Worm (Caenorhabditis elegans) whole organism, young adult: ENCODE data around the gene npr-27.

Experiments
- ama-1 ChIP-seq, 3 experiments: fragments of 150-350 bp in 1 of 3; sonication (generic microtip) in 2 of 3; optimal IDR thresholded peaks; 2 replicates each; lab custom pipeline; 2014 to 2018; ENCODE audit warnings: missing biosample characterization in 2 of 3, missing genetic modification characterization in 2 of 3, missing genetic modification reagents in 2 of 3
- efl-1 ChIP-seq: fragments of 150-350 bp; optimal IDR thresholded peaks from 2 replicates; lab custom pipeline; 2014; ENCODE audit warnings: missing biosample characterization, missing genetic modification reagents, missing genetic modification characterization
- egl-44 ChIP-seq: fragments of 200-800 bp; sonication (Bioruptor generic); IDR thresholded peaks from 2 replicates; pipeline ENCODE4 v1.3.6; 2022; ENCODE audit warnings: missing genetic modification reagents, missing genetic modification characterization, missing compliant biosample characterization
- madf-8 ChIP-seq: fragments of 200-800 bp; sonication (Bioruptor generic); conservative IDR thresholded peaks from 2 replicates; pipeline ENCODE4 v1.3.6; 2022; ENCODE audit warnings: missing genetic modification reagents, missing genetic modification characterization, missing compliant biosample characterization
- mcd-1 ChIP-seq: fragments of 200-800 bp; sonication (Bioruptor generic); IDR thresholded peaks from 2 replicates; pipeline ENCODE4 v1.3.6; 2022; ENCODE audit warnings: missing genetic modification reagents, missing genetic modification characterization, missing compliant biosample characterization
- pha-4 ChIP-seq: fragments of 150-350 bp; sonication (generic microtip); optimal IDR thresholded peaks from 2 replicates; lab custom pipeline; 2014; ENCODE audit warnings: missing biosample characterization, missing genetic modification reagents, missing genetic modification characterization
- rcor-1 ChIP-seq: fragments of 200-800 bp; sonication (Bioruptor generic); IDR thresholded peaks from 2 replicates; pipeline ENCODE4 v1.3.6; 2022; ENCODE audit warnings: missing genetic modification reagents, missing genetic modification characterization, missing compliant biosample characterization
- snpc-4 ChIP-seq, 5 experiments: fragments of 150-350 bp in 1 of 5; sonication (generic microtip) in 4 of 5; optimal IDR thresholded peaks; 2 replicates each; lab custom pipeline; 2014 to 2018; ENCODE audit warnings: missing genetic modification characterization in 5 of 5, missing biosample characterization in 3 of 5, antibody characterized with exemption in 2 of 5, mild to moderate bottlenecking in 2 of 5, missing compliant biosample characterization in 2 of 5, missing genotype in 2 of 5, moderate library complexity in 2 of 5, missing genetic modification reagents in 1 of 5
- unc-62 ChIP-seq: fragments of 150-350 bp; optimal IDR thresholded peaks from 2 replicates; lab custom pipeline; 2014; ENCODE audit warnings: missing biosample characterization, missing genetic modification reagents, missing genetic modification characterization
- ztf-26 ChIP-seq: sonication (generic microtip); optimal IDR thresholded peaks from 2 replicates; lab custom pipeline; 2017; ENCODE audit warnings: missing genetic modification characterization, missing compliant biosample characterization

DNA sequence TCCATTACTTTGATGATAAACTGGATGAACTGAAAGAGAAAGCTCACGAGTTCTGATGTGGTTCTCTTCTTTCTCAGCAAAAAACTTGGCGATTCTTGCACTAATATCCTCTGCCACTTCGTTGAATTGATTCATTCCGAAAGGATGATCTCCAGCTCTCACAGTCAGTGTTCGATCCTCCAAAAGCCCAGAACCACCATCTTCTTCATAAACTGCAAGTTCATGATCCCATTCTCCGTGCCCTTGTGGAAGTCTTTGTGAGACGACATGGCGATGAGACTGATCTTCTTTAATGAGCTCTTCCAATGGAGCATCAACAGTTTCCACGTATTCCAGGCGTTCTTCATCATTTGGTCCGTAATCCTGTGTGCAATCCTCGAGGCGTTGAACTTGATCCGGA, 19.5 kb downstream of the npr-27 start:
- TF ChIP-seq pha-4 (tag; lab: Kevin White, UChicago), result no peak
- no peak for TF ChIP-seq unc-62 (GFP tag; lab: Kevin White, UChicago)
- no peak for TF ChIP-seq snpc-4 (GFP tag; optimal IDR thresholded peaks at IDR 0.05; lab: Kevin White, UChicago)
- TF ChIP-seq snpc-4 (tag; optimal IDR thresholded peaks at IDR 0.05; lab: Kevin White, UChicago), result no peak
- no peak for TF ChIP-seq ztf-26 (tag; lab: Kevin White, UChicago)
- no peak for TF ChIP-seq efl-1 (GFP tag; lab: Kevin White, UChicago)
- no peak for TF ChIP-seq egl-44 (GFP tag; lab: Robert Waterston, UW)
- no peak for TF ChIP-seq madf-8 (GFP tag; lab: Robert Waterston, UW)
- no peak for TF ChIP-seq mcd-1 (GFP tag; lab: Robert Waterston, UW)
- TF ChIP-seq ama-1 (optimal IDR thresholded peaks at IDR 0.05; lab: Kevin White, UChicago), result no peak
- TF ChIP-seq ama-1 (GFP tag; optimal IDR thresholded peaks at IDR 0.05; lab: Kevin White, UChicago), result no peak
- TF ChIP-seq rcor-1, result no peak
